Worm (Caenorhabditis elegans): ENCODE results near the gene agt-1.

The agt-1 gene

ce11 chrIV:13388779-13389178, 19.6 kb upstream of the agt-1 start:
- TF ChIP-seq nhr-11 (tag; optimal IDR thresholded peaks at IDR 0.05) (no peak), zip-5 (tag; optimal IDR thresholded peaks at IDR 0.05) (no peak), unc-86 (tag; optimal IDR thresholded peaks at IDR 0.05) (no peak), dve-1 (tag; optimal IDR thresholded peaks at IDR 0.05) (peak; percentile 35), lim-6 (tag; optimal IDR thresholded peaks at IDR 0.05) (no peak), che-1 (tag; optimal IDR thresholded peaks at IDR 0.05) (no peak), lin-11 (tag; optimal IDR thresholded peaks at IDR 0.05) (no peak), tbx-2 (tag; optimal IDR thresholded peaks at IDR 0.05) (no peak)

ce11 chrIV:13386903-13387302, 17.7 kb upstream of the agt-1 start, which contains the start of gene lsm-3:
TSS of gene lsm-3 (plus strand) at chrIV:13387203.
- no peak for TF ChIP-seq hlh-6 (tag; optimal IDR thresholded peaks at IDR 0.05)
- TF ChIP-seq ceh-34 (tag; optimal IDR thresholded peaks at IDR 0.05), result no peak
- TF ChIP-seq nhr-232 (tag; optimal IDR thresholded peaks at IDR 0.05), result no peak
- TF ChIP-seq nfya-1 (tag; optimal IDR thresholded peaks at IDR 0.05), result no peak
- TF ChIP-seq pqm-1 (tag; optimal IDR thresholded peaks at IDR 0.05), result no peak
- no peak for TF ChIP-seq ceh-2 (tag; optimal IDR thresholded peaks at IDR 0.05)
- no peak for TF ChIP-seq C38D4.7 (GFP tag; optimal IDR thresholded peaks at IDR 0.05)

- TF ChIP-seq pqm-1 (tag; optimal IDR thresholded peaks at IDR 0.05) (no peak), pha-2 (tag; optimal IDR thresholded peaks at IDR 0.05) (peak; percentile 54), ceh-9 (tag; optimal IDR thresholded peaks at IDR 0.05) (no peak), dmd-4 (tag; optimal IDR thresholded peaks at IDR 0.05; ENCODE audit: borderline replicate concordance) (no peak), sdc-2 (tag; optimal IDR thresholded peaks at IDR 0.05) (no peak), ceh-48 (tag; optimal IDR thresholded peaks at IDR 0.05) (peak; percentile 65), ama-1 (optimal IDR thresholded peaks at IDR 0.05) (no peak), pros-1 (tag; optimal IDR thresholded peaks at IDR 0.05) (peak; percentile 42), rnt-1 (tag; optimal IDR thresholded peaks at IDR 0.05) (peak; percentile 45), tbx-7 (tag; optimal IDR thresholded peaks at IDR 0.05) (peak; percentile 10), T23F11.4 (GFP tag; optimal IDR thresholded peaks at IDR 0.05) (peak; percentile 66), ceh-2 (tag; optimal IDR thresholded peaks at IDR 0.05) (peak; percentile 39), unc-55 (GFP tag; optimal IDR thresholded peaks at IDR 0.05) (peak; percentile 4), ceh-24 (tag; optimal IDR thresholded peaks at IDR 0.05) (peak; percentile 14), ztf-16 (tag; optimal IDR thresholded peaks at IDR 0.05) (peak; percentile 61), nfya-1 (tag; optimal IDR thresholded peaks at IDR 0.05) (peak; percentile 84), elt-4 (tag; optimal IDR thresholded peaks at IDR 0.05) (no peak), pax-1 (tag; optimal IDR thresholded peaks at IDR 0.05) (peak; percentile 24), fkh-6 (tag; optimal IDR thresholded peaks at IDR 0.05) (peak; percentile 29), unc-86 (tag; optimal IDR thresholded peaks at IDR 0.05) (peak; percentile 55), tbx-2 (tag; optimal IDR thresholded peaks at IDR 0.05) (peak; percentile 67), ceh-18 (tag; optimal IDR thresholded peaks at IDR 0.05) (peak; percentile 46), fax-1 (tag; optimal IDR thresholded peaks at IDR 0.05) (peak; percentile 91), ahr-1 (tag; optimal IDR thresholded peaks at IDR 0.05) (peak; percentile 36), che-1 (tag; optimal IDR thresholded peaks at IDR 0.05) (peak; percentile 42), C38D4.7 (GFP tag; optimal IDR thresholded peaks at IDR 0.05) (peak; percentile 57), pat-9 (tag; optimal IDR thresholded peaks at IDR 0.05) (peak; percentile 67), nhr-11 (tag; optimal IDR thresholded peaks at IDR 0.05) (no peak), zip-5 (tag; optimal IDR thresholded peaks at IDR 0.05) (peak; percentile 33), hlh-13 (GFP tag; optimal IDR thresholded peaks at IDR 0.05) (no peak), ceh-14 (tag; optimal IDR thresholded peaks at IDR 0.05) (peak; percentile 88), ceh-6 (GFP tag; optimal IDR thresholded peaks at IDR 0.05) (peak; percentile 58), unc-42 (tag; optimal IDR thresholded peaks at IDR 0.05) (peak; percentile 89), sox-4 (tag; optimal IDR thresholded peaks at IDR 0.05) (peak; percentile 59), ceh-45 (GFP tag; IDR thresholded peaks at IDR 0.05) (0 out of 2 replicates have a peak, but pooled peaks have one; percentile 52), ceh-34 (tag; optimal IDR thresholded peaks at IDR 0.05) (peak; percentile 67), hlh-8 (tag; optimal IDR thresholded peaks at IDR 0.05) (peak; percentile 60), hlh-6 (tag; optimal IDR thresholded peaks at IDR 0.05) (no peak), npax-4 (tag; optimal IDR thresholded peaks at IDR 0.05) (peak; percentile 35), odd-2 (tag; optimal IDR thresholded peaks at IDR 0.05) (peak; percentile 25), C08G9.2 (tag; optimal IDR thresholded peaks at IDR 0.05) (peak; percentile 55), mec-3 (tag; optimal IDR thresholded peaks at IDR 0.05; ENCODE audit: borderline replicate concordance) (no peak), ceh-19 (GFP tag; optimal IDR thresholded peaks at IDR 0.05) (peak; percentile 70)
These were observed 16.8 kb upstream of the agt-1 start, which contains the start of the genes Y62E10A.20, Y62E10A.23 and mdt-9 for ce11 chrIV:13386043-13386442. TSS of gene Y62E10A.20 (minus strand) at chrIV:13386091. TSS of gene Y62E10A.23 (plus strand) at chrIV:13386324. TSS of gene mdt-9 (plus strand) at chrIV:13386380.
